Worm (Caenorhabditis elegans) whole organism, young adult: ENCODE data around the gene clc-6.

Experiments
- B0261.1 ChIP-seq: sonication (generic microtip); optimal IDR thresholded peaks from 2 replicates; lab custom pipeline; 2016; ENCODE audit warnings: mild to moderate bottlenecking, missing genetic modification characterization, moderate library complexity, missing compliant biosample characterization
- C06A6.2 ChIP-seq: fragments of 200-800 bp; sonication (Bioruptor generic); conservative IDR thresholded peaks from 2 replicates; pipeline ENCODE4 v1.3.6; 2022; ENCODE audit warnings: missing genetic modification characterization, missing compliant biosample characterization
- F22D6.2 ChIP-seq: sonication (generic microtip); optimal IDR thresholded peaks from 2 replicates; lab custom pipeline; 2016; ENCODE audit warnings: mild to moderate bottlenecking, missing genetic modification characterization, missing compliant biosample characterization
- F23B12.7 ChIP-seq: sonication (generic microtip); optimal IDR thresholded peaks from 2 replicates; lab custom pipeline; 2017; ENCODE audit warnings: missing genetic modification characterization, mild to moderate bottlenecking, missing compliant biosample characterization, antibody characterized with exemption, moderate library complexity; ENCODE audit not compliant: insufficient read depth
- F52B5.7 ChIP-seq: sonication (generic microtip); optimal IDR thresholded peaks from 2 replicates; lab custom pipeline; 2016; ENCODE audit warnings: mild to moderate bottlenecking, missing genetic modification characterization, missing compliant biosample characterization
- F57C9.4 ChIP-seq: sonication (generic microtip); optimal IDR thresholded peaks from 2 replicates; lab custom pipeline; 2017; ENCODE audit warnings: mild to moderate bottlenecking, missing genetic modification characterization, missing compliant biosample characterization
- K11D2.4 ChIP-seq: fragments of 200-800 bp; sonication (Bioruptor generic); IDR thresholded peaks from 2 replicates; pipeline ENCODE4 v1.3.6; 2022; ENCODE audit warnings: missing genetic modification reagents, missing genetic modification characterization, missing compliant biosample characterization
- K12H6.12 ChIP-seq: fragments of 200-800 bp; sonication (Bioruptor generic); optimal IDR thresholded peaks from 2 replicates; lab custom pipeline; 2018; ENCODE audit warnings: mild to moderate bottlenecking, missing genetic modification characterization, missing compliant biosample characterization
- Y79H2A.3 ChIP-seq: fragments of 200-800 bp; sonication (Bioruptor generic); conservative IDR thresholded peaks from 2 replicates; pipeline ENCODE4 v1.3.6; 2022; ENCODE audit warnings: missing genetic modification reagents, missing genetic modification characterization, missing compliant biosample characterization
- akir-1 ChIP-seq: fragments of 200-800 bp; sonication (Bioruptor generic); optimal IDR thresholded peaks from 2 replicates; lab custom pipeline; 2018; ENCODE audit warnings: mild to moderate bottlenecking, missing genetic modification characterization, moderate library complexity, missing compliant biosample characterization
- aptf-2 ChIP-seq: fragments of 200-800 bp; sonication (Bioruptor generic); conservative IDR thresholded peaks from 2 replicates; pipeline ENCODE4 v1.3.6; 2022; ENCODE audit warnings: missing genetic modification reagents, missing genetic modification characterization, missing compliant biosample characterization
- atf-7 ChIP-seq: sonication (generic microtip); optimal IDR thresholded peaks from 2 replicates; lab custom pipeline; 2017; ENCODE audit warnings: mild to moderate bottlenecking, missing genetic modification characterization, missing compliant biosample characterization
- attf-5 ChIP-seq: fragments of 200-800 bp; sonication (Bioruptor generic); optimal IDR thresholded peaks from 2 replicates; lab custom pipeline; 2018; ENCODE audit warnings: mild to moderate bottlenecking, missing genetic modification characterization, missing compliant biosample characterization
- attf-6 ChIP-seq: fragments of 200-800 bp; sonication (Bioruptor generic); IDR thresholded peaks from 2 replicates; pipeline ENCODE4 v1.3.6; 2022; ENCODE audit warnings: missing genetic modification reagents, missing genetic modification characterization, missing compliant biosample characterization
- bed-2 ChIP-seq: fragments of 200-800 bp; sonication (Bioruptor generic); IDR thresholded peaks from 2 replicates; pipeline ENCODE4 v1.3.6; 2022; ENCODE audit warnings: missing genetic modification reagents, missing genetic modification characterization, missing compliant biosample characterization
- cebp-1 ChIP-seq, 2 experiments: fragments of 200-800 bp in 1 of 2; sonication (Bioruptor generic) in 1 of 2; sonication (generic microtip) in 1 of 2; IDR thresholded peaks in 1 of 2; optimal IDR thresholded peaks in 1 of 2; 2 replicates each; pipeline versions ENCODE4 v1.3.6 to Lab custom; 2017 to 2022; ENCODE audit warnings: missing compliant biosample characterization in 2 of 2, missing genetic modification characterization in 2 of 2, mild to moderate bottlenecking in 1 of 2, missing genetic modification reagents in 1 of 2, moderate library complexity in 1 of 2
- ceh-100 ChIP-seq: fragments of 200-800 bp; sonication (Bioruptor generic); IDR thresholded peaks from 2 replicates; pipeline ENCODE4 v1.3.6; 2022; ENCODE audit warnings: missing genetic modification reagents, missing genetic modification characterization, missing compliant biosample characterization
- ceh-27 ChIP-seq: fragments of 200-800 bp; sonication (Bioruptor generic); optimal IDR thresholded peaks from 2 replicates; lab custom pipeline; 2018; ENCODE audit warnings: mild to moderate bottlenecking, missing genetic modification characterization, moderate library complexity, missing compliant biosample characterization
- chd-7 ChIP-seq: sonication (generic microtip); optimal IDR thresholded peaks from 2 replicates; lab custom pipeline; 2016; ENCODE audit warnings: mild to moderate bottlenecking, missing genetic modification characterization, moderate library complexity, missing compliant biosample characterization
- die-1 ChIP-seq: sonication (generic microtip); optimal IDR thresholded peaks from 2 replicates; lab custom pipeline; 2016; ENCODE audit warnings: missing genotype, mild to moderate bottlenecking, missing genetic modification characterization, missing compliant biosample characterization
- dpff-1 ChIP-seq: sonication (generic microtip); optimal IDR thresholded peaks from 2 replicates; lab custom pipeline; 2017; ENCODE audit warnings: mild to moderate bottlenecking, missing genetic modification characterization, missing compliant biosample characterization
- egl-44 ChIP-seq: fragments of 200-800 bp; sonication (Bioruptor generic); IDR thresholded peaks from 2 replicates; pipeline ENCODE4 v1.3.6; 2022; ENCODE audit warnings: missing genetic modification reagents, missing genetic modification characterization, missing compliant biosample characterization
- gei-17 ChIP-seq: fragments of 200-800 bp; sonication (Bioruptor generic); optimal IDR thresholded peaks from 2 replicates; lab custom pipeline; 2018; ENCODE audit warnings: mild to moderate bottlenecking, missing genetic modification characterization, missing compliant biosample characterization
- hlh-26 ChIP-seq: fragments of 200-800 bp; sonication (Bioruptor generic); conservative IDR thresholded peaks from 2 replicates; pipeline ENCODE4 v1.3.6; 2022; ENCODE audit warnings: missing genetic modification reagents, missing genetic modification characterization, missing compliant biosample characterization
- hrde-1 ChIP-seq: sonication (generic microtip); optimal IDR thresholded peaks from 2 replicates; lab custom pipeline; 2016; ENCODE audit warnings: missing genetic modification characterization, mild to moderate bottlenecking, missing compliant biosample characterization, moderate library complexity, missing genotype, missing genetic modification reagents, borderline replicate concordance
- let-526 ChIP-seq: fragments of 200-800 bp; sonication (Bioruptor generic); IDR thresholded peaks from 2 replicates; pipeline ENCODE4 v1.3.6; 2022; ENCODE audit warnings: missing genetic modification reagents, missing genetic modification characterization, missing compliant biosample characterization
- let-607 ChIP-seq, 2 experiments: fragments of 200-800 bp in 1 of 2; sonication (Bioruptor generic) in 1 of 2; sonication (generic microtip) in 1 of 2; optimal IDR thresholded peaks; 2 replicates each; lab custom pipeline; 2016 to 2018; ENCODE audit warnings: mild to moderate bottlenecking in 2 of 2, missing compliant biosample characterization in 2 of 2, missing genetic modification characterization in 2 of 2, moderate library complexity in 2 of 2, missing genotype in 1 of 2
- lin-35 ChIP-seq, 3 experiments: fragments of 150-350 bp in 2 of 3; sonication (generic microtip) in 1 of 3; optimal IDR thresholded peaks; 2 replicates each; lab custom pipeline; 2014 to 2018; ENCODE audit warnings: missing biosample characterization in 3 of 3, missing genetic modification characterization in 3 of 3, missing genetic modification reagents in 3 of 3
- lin-54 ChIP-seq: fragments of 200-800 bp; sonication (Bioruptor generic); optimal IDR thresholded peaks from 2 replicates; lab custom pipeline; 2018; ENCODE audit warnings: mild to moderate bottlenecking, missing genetic modification characterization, missing compliant biosample characterization
- madf-3 ChIP-seq: fragments of 200-800 bp; sonication (Bioruptor generic); IDR thresholded peaks from 2 replicates; pipeline ENCODE4 v1.3.6; 2022; ENCODE audit warnings: missing genetic modification reagents, missing genetic modification characterization, missing compliant biosample characterization
- madf-6 ChIP-seq: fragments of 200-800 bp; sonication (Bioruptor generic); IDR thresholded peaks from 2 replicates; pipeline ENCODE4 v1.3.6; 2022; ENCODE audit warnings: missing genetic modification reagents, missing genetic modification characterization, missing compliant biosample characterization
- madf-8 ChIP-seq: fragments of 200-800 bp; sonication (Bioruptor generic); conservative IDR thresholded peaks from 2 replicates; pipeline ENCODE4 v1.3.6; 2022; ENCODE audit warnings: missing genetic modification reagents, missing genetic modification characterization, missing compliant biosample characterization
- nfya-2 ChIP-seq: fragments of 200-800 bp; sonication (Bioruptor generic); IDR thresholded peaks from 2 replicates; pipeline ENCODE4 v1.3.6; 2022; ENCODE audit warnings: missing genetic modification reagents, missing genetic modification characterization, missing compliant biosample characterization
- nhr-120 ChIP-seq: fragments of 200-800 bp; sonication (Bioruptor generic); IDR thresholded peaks from 2 replicates; pipeline ENCODE4 v1.3.6; 2022; ENCODE audit warnings: missing genetic modification characterization, missing compliant biosample characterization
- pha-4 ChIP-seq: fragments of 150-350 bp; sonication (generic microtip); optimal IDR thresholded peaks from 2 replicates; lab custom pipeline; 2014; ENCODE audit warnings: missing biosample characterization, missing genetic modification reagents, missing genetic modification characterization
- rec-8 ChIP-seq, 2 experiments: sonication (generic microtip); optimal IDR thresholded peaks; 2 replicates each; lab custom pipeline; 2016; ENCODE audit warnings: mild to moderate bottlenecking in 2 of 2, missing genetic modification characterization in 2 of 2, missing genetic modification reagents in 2 of 2, missing genotype in 2 of 2, missing biosample characterization in 1 of 2, missing compliant biosample characterization in 1 of 2, moderate library complexity in 1 of 2
- repo-1 ChIP-seq: sonication (generic microtip); optimal IDR thresholded peaks from 2 replicates; lab custom pipeline; 2017; ENCODE audit warnings: mild to moderate bottlenecking, missing genetic modification characterization, missing compliant biosample characterization
- sea-2 ChIP-seq: fragments of 200-800 bp; sonication (Bioruptor generic); IDR thresholded peaks from 2 replicates; pipeline ENCODE4 v1.3.6; 2022; ENCODE audit warnings: missing genetic modification characterization, missing compliant biosample characterization
- snpc-1.1 ChIP-seq: sonication (generic microtip); optimal IDR thresholded peaks from 2 replicates; lab custom pipeline; 2017; ENCODE audit warnings: missing genetic modification characterization, mild to moderate bottlenecking, missing compliant biosample characterization, antibody characterized with exemption, moderate library complexity, missing genotype, missing genetic modification reagents; ENCODE audit not compliant: insufficient read depth
- snpc-3.4 ChIP-seq: sonication (generic microtip); optimal IDR thresholded peaks from 2 replicates; lab custom pipeline; 2017; ENCODE audit warnings: missing genetic modification characterization, mild to moderate bottlenecking, missing compliant biosample characterization, antibody characterized with exemption, moderate library complexity, missing genotype, missing genetic modification reagents
- tbp1 ChIP-seq: fragments of 200-800 bp; sonication (Bioruptor generic); optimal IDR thresholded peaks from 2 replicates; lab custom pipeline; 2018; ENCODE audit warnings: mild to moderate bottlenecking, missing genetic modification characterization, missing compliant biosample characterization
- unc-62 ChIP-seq: fragments of 150-350 bp; optimal IDR thresholded peaks from 2 replicates; lab custom pipeline; 2014; ENCODE audit warnings: missing biosample characterization, missing genetic modification reagents, missing genetic modification characterization
- ztf-22 ChIP-seq: fragments of 200-800 bp; sonication (Bioruptor generic); optimal IDR thresholded peaks from 2 replicates; lab custom pipeline; 2018; ENCODE audit warnings: mild to moderate bottlenecking, missing genetic modification characterization, moderate library complexity, missing compliant biosample characterization
- ztf-25 ChIP-seq: fragments of 200-800 bp; sonication (Bioruptor generic); IDR thresholded peaks from 2 replicates; pipeline ENCODE4 v1.3.6; 2022; ENCODE audit warnings: missing genetic modification reagents, missing genetic modification characterization, missing compliant biosample characterization
- ztf-26 ChIP-seq: sonication (generic microtip); optimal IDR thresholded peaks from 2 replicates; lab custom pipeline; 2017; ENCODE audit warnings: missing genetic modification characterization, missing compliant biosample characterization
- ztf-6 ChIP-seq: fragments of 200-800 bp; sonication (Bioruptor generic); IDR thresholded peaks from 2 replicates; pipeline ENCODE4 v1.3.6; 2022; ENCODE audit warnings: missing genetic modification reagents, missing genetic modification characterization, missing compliant biosample characterization

Gene clc-6

ce11 chrV:11239187-11239725 lies 43.2 kb upstream of the clc-6 start, which contains the start of the genes dvc-1 and ima-1 (continued):
- TF ChIP-seq sea-2 (GFP tag; lab: Robert Waterston, UW) = no peak
- no peak for TF ChIP-seq egl-44 (GFP tag; lab: Robert Waterston, UW)
- peak; percentile 51; the same call in 1 of the 2 replicates for TF ChIP-seq attf-6 (GFP tag; lab: Robert Waterston, UW)
- no peak for TF ChIP-seq let-607 (tag; optimal IDR thresholded peaks at IDR 0.05; lab: Kevin White, UChicago)
- no peak for TF ChIP-seq ztf-6 (GFP tag; lab: Robert Waterston, UW)
- no peak for TF ChIP-seq F57C9.4 (tag; lab: Kevin White, UChicago)
- TF ChIP-seq K12H6.12 = peak; percentile 32
- TF ChIP-seq cebp-1 (GFP tag; IDR thresholded peaks at IDR 0.05; lab: Robert Waterston, UW) = no peak
- no peak for TF ChIP-seq cebp-1 (tag; optimal IDR thresholded peaks at IDR 0.05; lab: Kevin White, UChicago)
- TF ChIP-seq snpc-3.4 (tag; lab: Kevin White, UChicago) = peak; percentile 76
- TF ChIP-seq ztf-26 (tag; lab: Kevin White, UChicago) = no peak
- no peak for TF ChIP-seq K11D2.4 (GFP tag; lab: Robert Waterston, UW)
- TF ChIP-seq F22D6.2 (tag; lab: Kevin White, UChicago) = no peak
- no peak for TF ChIP-seq nhr-120 (GFP tag; lab: Robert Waterston, UW)
- TF ChIP-seq akir-1 (GFP tag; lab: Kevin White, UChicago) = no peak
- TF ChIP-seq snpc-1.1 (tag; lab: Kevin White, UChicago) = peak; percentile 37
- TF ChIP-seq let-526 = 0 out of 2 replicates have a peak, but pooled peaks have one; percentile 23
- TF ChIP-seq tbp1 (GFP tag; lab: Kevin White, UChicago) = peak; percentile 63
- peak; percentile 84 for TF ChIP-seq attf-5 (GFP tag; lab: Kevin White, UChicago)
- TF ChIP-seq unc-62 (GFP tag; lab: Kevin White, UChicago) = no peak
- TF ChIP-seq atf-7 (tag; lab: Kevin White, UChicago) = no peak
- TF ChIP-seq lin-54 (GFP tag; lab: Kevin White, UChicago) = peak; percentile 84
- no peak for TF ChIP-seq chd-7 (tag; lab: Kevin White, UChicago)
- no peak for TF ChIP-seq F52B5.7 (tag; lab: Kevin White, UChicago)
- peak; percentile 86 for TF ChIP-seq ztf-25 (GFP tag; lab: Robert Waterston, UW)
- no peak for TF ChIP-seq F23B12.7 (tag; lab: Kevin White, UChicago)
- peak; percentile 98 for TF ChIP-seq madf-6 (GFP tag; lab: Robert Waterston, UW)
- TF ChIP-seq aptf-2 (GFP tag; lab: Robert Waterston, UW) = 0 out of 2 replicates have a peak, but pooled peaks have one; percentile 18
- 0 out of 2 replicates have a peak, but pooled peaks have one; percentile 62 for TF ChIP-seq bed-2 (GFP tag; lab: Robert Waterston, UW)
- peak; percentile 38 for TF ChIP-seq ceh-27 (GFP tag; lab: Kevin White, UChicago)
- peak; percentile 72 for TF ChIP-seq die-1 (tag; lab: Kevin White, UChicago)
- no peak for TF ChIP-seq hlh-26 (GFP tag; lab: Robert Waterston, UW)
- peak; percentile 35 for TF ChIP-seq hrde-1
- peak; percentile 86 for TF ChIP-seq ceh-100 (GFP tag; lab: Robert Waterston, UW)
- no peak for TF ChIP-seq dpff-1
- TF ChIP-seq gei-17 = no peak
- peak; percentile 93 for TF ChIP-seq madf-8 (GFP tag; lab: Robert Waterston, UW)
- peak; percentile 92 for TF ChIP-seq madf-3 (GFP tag; lab: Robert Waterston, UW)
- TF ChIP-seq ztf-22 (GFP tag; lab: Kevin White, UChicago) = no peak
- no peak for TF ChIP-seq repo-1 (tag; lab: Kevin White, UChicago)
- TF ChIP-seq lin-35 (GFP tag; optimal IDR thresholded peaks at IDR 0.05; lab: Kevin White, UChicago) = peak; percentile 8 to 59 (median 43)
- TF ChIP-seq Y79H2A.3 (GFP tag; lab: Robert Waterston, UW) = peak; percentile 55; the same call in 1 of the 2 replicates
- no peak for TF ChIP-seq rec-8 (tag; optimal IDR thresholded peaks at IDR 0.05; lab: Kevin White, UChicago)
- TF ChIP-seq nfya-2 (GFP tag; lab: Robert Waterston, UW) = no peak
- TF ChIP-seq pha-4 = no peak
- no peak for TF ChIP-seq C06A6.2 (GFP tag; lab: Robert Waterston, UW)
- TF ChIP-seq B0261.1 (tag; lab: Kevin White, UChicago) = no peak
